Fruit fly (Drosophila melanogaster) whole organism, embryonic: Measurements from ENCODE around the gene CG7203.

Source experiments
- BEAF-32 ChIP-seq: fragments of 200-800 bp; sonication (Bioruptor generic); optimal IDR thresholded peaks from 3 replicates; lab custom pipeline; 2017; ENCODE audit warnings: missing biosample characterization, missing genetic modification characterization, mild to moderate bottlenecking, moderate library complexity, missing genetic modification reagents
- BtbVII ChIP-seq: fragments of 200-800 bp; sonication (Bioruptor generic); optimal IDR thresholded peaks from 3 replicates; lab custom pipeline; 2017; ENCODE audit warnings: missing biosample characterization, mild to moderate bottlenecking, missing genetic modification characterization
- CG10274 ChIP-seq: fragments of 200-800 bp; sonication (Bioruptor generic); optimal IDR thresholded peaks from 3 replicates; lab custom pipeline; 2017; ENCODE audit warnings: missing biosample characterization, mild to moderate bottlenecking, missing genetic modification characterization
- CG10959 ChIP-seq: fragments of 200-800 bp; sonication (Bioruptor generic); IDR thresholded peaks from 2 replicates; pipeline ENCODE4 v1.3.6; 2022; ENCODE audit warnings: missing biosample characterization, missing genetic modification characterization
- CG12104 ChIP-seq: fragments of 200-800 bp; sonication (Bioruptor generic); optimal IDR thresholded peaks from 3 replicates; lab custom pipeline; 2016; ENCODE audit warnings: missing biosample characterization, missing genetic modification characterization
- CG1233 ChIP-seq: fragments of 200-800 bp; sonication (Bioruptor generic); optimal IDR thresholded peaks from 4 replicates; lab custom pipeline; 2018; ENCODE audit warnings: missing biosample characterization, mild to moderate bottlenecking, missing genetic modification characterization
- CG14014 ChIP-seq: fragments of 200-800 bp; sonication (Bioruptor generic); IDR thresholded peaks from 2 replicates; pipeline ENCODE4 v1.3.6; 2022; ENCODE audit warnings: missing biosample characterization, missing genetic modification characterization
- CG15601 ChIP-seq: fragments of 200-800 bp; sonication (Bioruptor generic); optimal IDR thresholded peaks from 3 replicates; lab custom pipeline; 2019; ENCODE audit warnings: missing biosample characterization, mild to moderate bottlenecking, missing genetic modification characterization, moderate library complexity
- CG17385 ChIP-seq: fragments of 200-800 bp; sonication (Bioruptor generic); optimal IDR thresholded peaks from 3 replicates; lab custom pipeline; 2018; ENCODE audit warnings: missing biosample characterization, mild to moderate bottlenecking, missing genetic modification characterization
- CG1832 ChIP-seq: fragments of 200-800 bp; sonication (Bioruptor generic); optimal IDR thresholded peaks from 2 replicates; lab custom pipeline; 2017; ENCODE audit warnings: missing biosample characterization, mild to moderate bottlenecking, missing genetic modification characterization, inconsistent platforms
- CG3407 ChIP-seq: fragments of 200-800 bp; sonication (Bioruptor generic); optimal IDR thresholded peaks from 2 replicates; lab custom pipeline; 2018; ENCODE audit warnings: missing biosample characterization, mild to moderate bottlenecking, missing genetic modification characterization
- CG4404 ChIP-seq: fragments of 200-800 bp; sonication (Bioruptor generic); IDR thresholded peaks from 2 replicates; pipeline ENCODE4 v1.3.6; 2022; ENCODE audit warnings: missing biosample characterization, missing genetic modification characterization
- CG7556 ChIP-seq: fragments of 200-800 bp; sonication (Bioruptor generic); optimal IDR thresholded peaks from 2 replicates; lab custom pipeline; 2017; ENCODE audit warnings: missing biosample characterization, mild to moderate bottlenecking, missing genetic modification characterization
- CG7786 ChIP-seq: fragments of 200-800 bp; sonication (Bioruptor generic); optimal IDR thresholded peaks from 2 replicates; lab custom pipeline; 2016; ENCODE audit warnings: missing biosample characterization, missing genetic modification characterization
- CG7963 ChIP-seq: fragments of 200-800 bp; sonication (Bioruptor generic); IDR thresholded peaks from 3 replicates; pipeline ENCODE4 v1.3.6; 2022; ENCODE audit warnings: missing biosample characterization, missing genetic modification characterization; ENCODE audit not compliant: partially characterized antibody
- CG8290 ChIP-seq, 3 experiments: fragments of 200-800 bp; sonication (Bioruptor generic); optimal IDR thresholded peaks; 2 replicates each; lab custom pipeline; 2016 to 2019; ENCODE audit warnings: missing biosample characterization in 3 of 3, missing genetic modification characterization in 3 of 3, mild to moderate bottlenecking in 2 of 3, moderate library complexity in 1 of 3
- D19A ChIP-seq: fragments of 200-800 bp; optimal IDR thresholded peaks from 3 replicates; lab custom pipeline; 2019; ENCODE audit warnings: missing biosample characterization, mild to moderate bottlenecking, missing genetic modification characterization, moderate library complexity
- Deaf1 ChIP-seq: fragments of 200-800 bp; optimal IDR thresholded peaks from 3 replicates; lab custom pipeline; 2019; ENCODE audit warnings: missing biosample characterization, mild to moderate bottlenecking, missing genetic modification characterization, moderate library complexity
- Dll ChIP-seq: fragments of 200-800 bp; sonication (Bioruptor generic); IDR thresholded peaks from 4 replicates; pipeline ENCODE4 v1.3.6; 2022; ENCODE audit warnings: missing biosample characterization, missing genetic modification characterization; ENCODE audit not compliant: partially characterized antibody
- Doc3 ChIP-seq: fragments of 200-800 bp; sonication (Bioruptor generic); IDR thresholded peaks from 3 replicates; pipeline ENCODE4 v1.3.6; 2022; ENCODE audit warnings: missing biosample characterization, missing genetic modification characterization; ENCODE audit not compliant: partially characterized antibody
- HLHmδ ChIP-seq: fragments of 200-800 bp; sonication (Bioruptor generic); optimal IDR thresholded peaks from 2 replicates; lab custom pipeline; 2018; ENCODE audit warnings: missing biosample characterization, mild to moderate bottlenecking, missing genetic modification characterization, moderate library complexity
- Hmx ChIP-seq: fragments of 200-800 bp; sonication (Bioruptor generic); optimal IDR thresholded peaks from 2 replicates; lab custom pipeline; 2016; ENCODE audit warnings: missing biosample characterization, missing genetic modification characterization
- Hr39 ChIP-seq: fragments of >200 bp; optimal IDR thresholded peaks from 2 replicates; lab custom pipeline; 2017
- MTF-1 ChIP-seq: fragments of 200-800 bp; sonication (Bioruptor generic); optimal IDR thresholded peaks from 2 replicates; lab custom pipeline; 2018; ENCODE audit warnings: missing biosample characterization, mild to moderate bottlenecking, missing genetic modification characterization, borderline replicate concordance
- NC2β ChIP-seq: fragments of 200-800 bp; sonication (Bioruptor generic); optimal IDR thresholded peaks from 2 replicates; lab custom pipeline; 2016; ENCODE audit warnings: missing biosample characterization, missing genetic modification characterization
- Sox102F ChIP-seq: fragments of 200-800 bp; sonication (Bioruptor generic); optimal IDR thresholded peaks from 2 replicates; lab custom pipeline; 2018; ENCODE audit warnings: missing biosample characterization, mild to moderate bottlenecking, missing genetic modification characterization, moderate library complexity
- Taf1 ChIP-seq: fragments of 200-800 bp; sonication (Bioruptor generic); IDR thresholded peaks from 2 replicates; pipeline ENCODE4 v1.3.6; 2022; ENCODE audit warnings: missing biosample characterization, missing genetic modification characterization
- Xrp1 ChIP-seq: fragments of 200-800 bp; sonication (Bioruptor generic); IDR thresholded peaks from 2 replicates; pipeline ENCODE4 v1.3.6; 2022; ENCODE audit warnings: missing biosample characterization, missing genetic modification characterization
- abd-A ChIP-seq: fragments of 200-800 bp; sonication (Bioruptor generic); optimal IDR thresholded peaks from 3 replicates; lab custom pipeline; 2019; ENCODE audit warnings: missing biosample characterization, mild to moderate bottlenecking, missing genetic modification characterization, moderate library complexity
- bab2 ChIP-seq: fragments of 200-800 bp; sonication (Bioruptor generic); optimal IDR thresholded peaks from 2 replicates; lab custom pipeline; 2016; ENCODE audit warnings: missing biosample characterization, missing genetic modification characterization
- chif ChIP-seq, 2 experiments: fragments of 200-800 bp; sonication (Bioruptor generic); optimal IDR thresholded peaks; 3 replicates each; lab custom pipeline; 2016; ENCODE audit warnings: missing biosample characterization in 2 of 2, missing genetic modification characterization in 2 of 2
- dm ChIP-seq: fragments of 200-800 bp; sonication (Bioruptor generic); optimal IDR thresholded peaks from 3 replicates; lab custom pipeline; 2016; ENCODE audit warnings: missing biosample characterization, missing genetic modification characterization
- dysf ChIP-seq: fragments of 200-800 bp; sonication (Bioruptor generic); IDR thresholded peaks from 3 replicates; pipeline ENCODE4 v1.3.6; 2022; ENCODE audit warnings: missing biosample characterization, missing genetic modification characterization
- eyg ChIP-seq: fragments of 200-800 bp; sonication (Bioruptor generic); optimal IDR thresholded peaks from 3 replicates; lab custom pipeline; 2016; ENCODE audit warnings: missing biosample characterization, missing genetic modification characterization
- fd3F ChIP-seq: fragments of 200-800 bp; sonication (Bioruptor generic); optimal IDR thresholded peaks from 2 replicates; lab custom pipeline; 2018; ENCODE audit warnings: missing biosample characterization, mild to moderate bottlenecking, missing genetic modification characterization, moderate library complexity
- fd64A ChIP-seq: fragments of 200-800 bp; sonication (Bioruptor generic); optimal IDR thresholded peaks from 3 replicates; lab custom pipeline; 2018; ENCODE audit warnings: missing biosample characterization, mild to moderate bottlenecking, missing genetic modification characterization
- gce ChIP-seq: fragments of 200-800 bp; sonication (Bioruptor generic); IDR thresholded peaks from 3 replicates; pipeline ENCODE4 v1.3.6; 2022; ENCODE audit warnings: missing biosample characterization, missing genetic modification characterization
- gcm ChIP-seq: fragments of 200-800 bp; sonication (Bioruptor generic); optimal IDR thresholded peaks from 2 replicates; lab custom pipeline; 2019; ENCODE audit warnings: missing biosample characterization, mild to moderate bottlenecking, missing genetic modification characterization, moderate library complexity
- her ChIP-seq: fragments of 200-800 bp; sonication (Bioruptor generic); optimal IDR thresholded peaks from 2 replicates; lab custom pipeline; 2016; ENCODE audit warnings: missing biosample characterization, missing genetic modification characterization
- jumu ChIP-seq: fragments of 200-800 bp; sonication (Bioruptor generic); optimal IDR thresholded peaks from 3 replicates; lab custom pipeline; 2016; ENCODE audit warnings: missing biosample characterization, missing genetic modification characterization
- oc ChIP-seq: fragments of 200-800 bp; sonication (Bioruptor generic); optimal IDR thresholded peaks from 2 replicates; lab custom pipeline; 2018; ENCODE audit warnings: missing biosample characterization, mild to moderate bottlenecking, missing genetic modification characterization, moderate library complexity
- pnt ChIP-seq: fragments of 200-800 bp; sonication (Bioruptor generic); optimal IDR thresholded peaks from 3 replicates; lab custom pipeline; 2016; ENCODE audit warnings: missing biosample characterization, missing genetic modification characterization
- psq ChIP-seq: fragments of 200-800 bp; sonication (Bioruptor generic); optimal IDR thresholded peaks from 2 replicates; lab custom pipeline; 2017; ENCODE audit warnings: missing biosample characterization, missing genetic modification characterization
- shn ChIP-seq: fragments of 200-800 bp; sonication (Bioruptor generic); optimal IDR thresholded peaks from 3 replicates; lab custom pipeline; 2016; ENCODE audit warnings: missing biosample characterization, missing genetic modification characterization
- sisA ChIP-seq: fragments of 200-800 bp; sonication (Bioruptor generic); IDR thresholded peaks from 2 replicates; pipeline ENCODE4 v1.3.6; 2022; ENCODE audit warnings: missing biosample characterization, missing genetic modification characterization
- sug ChIP-seq: fragments of 200-800 bp; optimal IDR thresholded peaks from 2 replicates; lab custom pipeline; 2019; ENCODE audit warnings: missing biosample characterization, mild to moderate bottlenecking, missing genetic modification characterization, moderate library complexity
- tup ChIP-seq: fragments of 200-800 bp; sonication (Bioruptor generic); optimal IDR thresholded peaks from 2 replicates; lab custom pipeline; 2016; ENCODE audit warnings: missing biosample characterization, mild to moderate bottlenecking, missing genetic modification characterization, moderate library complexity
- twi ChIP-seq: fragments of 200-800 bp; optimal IDR thresholded peaks from 2 replicates; lab custom pipeline; 2019; ENCODE audit warnings: missing biosample characterization, mild to moderate bottlenecking, missing genetic modification characterization, moderate library complexity
- z ChIP-seq: fragments of 200-800 bp; sonication (Bioruptor generic); IDR thresholded peaks from 3 replicates; pipeline ENCODE4 v1.3.6; 2022; ENCODE audit warnings: missing biosample characterization, missing genetic modification characterization

Gene CG7203

DNA sequence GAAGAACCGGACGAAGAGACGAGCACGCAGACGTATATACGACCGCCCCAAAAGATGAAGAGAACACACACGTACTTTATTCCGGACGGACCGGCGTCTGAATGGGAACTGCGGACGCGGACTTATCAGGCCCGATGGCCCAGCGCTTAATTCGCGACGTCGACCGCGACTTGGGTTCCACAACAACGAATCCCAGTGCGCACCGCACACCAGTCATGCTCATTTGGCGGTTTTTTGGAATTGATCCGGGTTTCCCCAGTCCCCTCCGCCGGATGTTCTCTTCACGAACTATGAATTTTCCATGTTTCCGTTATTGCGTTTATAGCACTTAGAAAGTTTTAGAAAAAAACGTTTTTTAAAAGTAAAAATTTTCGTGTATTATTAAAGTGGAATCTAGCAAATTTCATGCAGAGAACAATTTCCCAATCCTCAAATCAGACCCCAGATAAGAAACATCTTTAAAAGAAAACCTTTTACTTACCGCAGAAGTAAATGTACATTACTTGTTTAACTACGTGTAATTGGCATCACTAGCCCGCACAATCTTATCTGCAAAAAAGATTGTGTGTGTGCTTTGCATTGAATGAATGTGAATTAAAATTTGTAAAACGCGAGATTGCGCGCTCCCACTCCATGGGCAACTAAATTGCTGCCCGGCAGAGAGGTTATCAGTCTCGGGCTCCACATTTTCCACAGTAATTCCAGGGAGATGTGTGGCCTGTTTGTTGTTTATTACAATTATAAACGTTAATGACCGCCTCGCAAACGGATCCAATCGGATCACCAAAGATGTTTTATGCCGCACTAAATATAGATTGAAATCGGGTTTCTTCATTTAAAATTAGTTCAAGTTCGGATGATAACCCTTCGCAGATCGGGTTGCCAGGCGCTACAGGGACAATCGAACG lies 37.7 kb upstream of the CG7203 start, which contains the start of gene CG7149 (continued):
- no peak for TF ChIP-seq oc (tag; lab: Kevin White, UChicago)
- no peak for TF ChIP-seq Hmx (GFP tag; lab: Kevin White, UChicago)
- TF ChIP-seq CG1233 = no peak
- TF ChIP-seq Dll = no peak
- no peak for TF ChIP-seq CG3407
- no peak for TF ChIP-seq CG12104 (GFP tag; lab: Kevin White, UChicago)
- TF ChIP-seq Hr39 (lab: Kevin White, UChicago) = no peak
- no peak for TF ChIP-seq fd3F
- TF ChIP-seq z (GFP tag; lab: Robert Waterston, UW) = no peak
- TF ChIP-seq shn (GFP tag; lab: Kevin White, UChicago) = no peak
- no peak for TF ChIP-seq bab2
- TF ChIP-seq fd64A (GFP tag; lab: Kevin White, UChicago) = no peak
- no peak for TF ChIP-seq CG4404 (GFP tag; lab: Robert Waterston, UW)
- TF ChIP-seq her (GFP tag; lab: Kevin White, UChicago) = no peak
- 0 out of 3 replicates have a peak, but pooled peaks have one; percentile 26 for TF ChIP-seq gce (GFP tag; lab: Robert Waterston, UW)
- TF ChIP-seq Taf1 (GFP tag; lab: Robert Waterston, UW) = no peak
- TF ChIP-seq Deaf1 = peak; percentile 88
- TF ChIP-seq tup (GFP tag; lab: Kevin White, UChicago) = no peak
- TF ChIP-seq NC2β (GFP tag; lab: Kevin White, UChicago) = no peak
- no peak for TF ChIP-seq twi (tag; lab: Kevin White, UChicago)
- TF ChIP-seq CG10959 (GFP tag; lab: Robert Waterston, UW) = no peak
- TF ChIP-seq pnt (GFP tag; lab: Kevin White, UChicago) = no peak
- TF ChIP-seq eyg = no peak
- no peak for TF ChIP-seq CG7963
- peak; percentile 88 for TF ChIP-seq sug (tag; lab: Kevin White, UChicago)
- TF ChIP-seq MTF-1 (GFP tag; lab: Kevin White, UChicago) = no peak
- TF ChIP-seq CG7556 = peak; percentile 33
- TF ChIP-seq CG1832 (GFP tag; lab: Kevin White, UChicago) = no peak
- no peak for TF ChIP-seq CG7786 (GFP tag; lab: Kevin White, UChicago)
- no peak for TF ChIP-seq sisA (GFP tag; lab: Robert Waterston, UW)
- TF ChIP-seq Sox102F (GFP tag; lab: Kevin White, UChicago) = peak; percentile 7
- peak; percentile 9 for TF ChIP-seq D19A (tag; lab: Kevin White, UChicago)
- TF ChIP-seq abd-A (tag; lab: Kevin White, UChicago) = no peak
- peak; percentile 35 for TF ChIP-seq BtbVII
- no peak for TF ChIP-seq CG10274 (GFP tag; lab: Kevin White, UChicago)
- no peak for TF ChIP-seq CG15601 (tag; lab: Kevin White, UChicago)
- no peak for TF ChIP-seq Doc3 (GFP tag; lab: Robert Waterston, UW)
- no peak for TF ChIP-seq BEAF-32 (GFP tag; lab: Kevin White, UChicago)
- TF ChIP-seq dm (GFP tag; lab: Kevin White, UChicago) = no peak
- no peak for TF ChIP-seq Xrp1 (GFP tag; lab: Robert Waterston, UW)
- TF ChIP-seq CG17385 = peak; percentile 83
- TF ChIP-seq CG8290 (GFP tag; optimal IDR thresholded peaks at IDR 0.05; lab: Kevin White, UChicago) = no peak
- peak in 1 of 2 experiments; percentile 68 for TF ChIP-seq CG8290 (tag; optimal IDR thresholded peaks at IDR 0.05; lab: Kevin White, UChicago)
- no peak for TF ChIP-seq gcm (GFP tag; lab: Kevin White, UChicago)
- no peak for TF ChIP-seq HLHmδ (GFP tag; lab: Kevin White, UChicago)
- TF ChIP-seq psq = no peak
- no peak for TF ChIP-seq jumu (GFP tag; lab: Kevin White, UChicago)
- TF ChIP-seq dysf = peak; percentile 30; the same call in 1 of the 3 replicates
- TF ChIP-seq CG14014 (GFP tag; lab: Robert Waterston, UW) = no peak
- peak in 1 of 2 experiments; percentile 21 for TF ChIP-seq chif (GFP tag; optimal IDR thresholded peaks at IDR 0.05; lab: Kevin White, UChicago)
